Worm (Caenorhabditis elegans) whole organism, L4 larva: ENCODE measurements around the gene ZK666.15.

Source experiments
- dpl-1 ChIP-seq: fragments of 150-350 bp; optimal IDR thresholded peaks from 2 replicates; lab custom pipeline; 2014; ENCODE audit warnings: missing biosample characterization, missing genetic modification reagents, missing genetic modification characterization
- gei-8 ChIP-seq: fragments of 200-800 bp; sonication (Bioruptor generic); optimal IDR thresholded peaks from 2 replicates; lab custom pipeline; 2018; ENCODE audit warnings: mild to moderate bottlenecking, missing genetic modification characterization, missing compliant biosample characterization
- lin-13 ChIP-seq: fragments of 150-350 bp; optimal IDR thresholded peaks from 2 replicates; lab custom pipeline; 2014; ENCODE audit warnings: missing biosample characterization, missing genetic modification reagents, missing genetic modification characterization
- nhr-237 ChIP-seq: sonication (generic microtip); optimal IDR thresholded peaks from 2 replicates; lab custom pipeline; 2017; ENCODE audit warnings: missing biosample characterization, missing genetic modification characterization
- nhr-76 ChIP-seq: fragments of 150-350 bp; optimal IDR thresholded peaks from 2 replicates; lab custom pipeline; 2014; ENCODE audit warnings: missing biosample characterization, missing genetic modification characterization
- nhr-77 ChIP-seq: fragments of 150-350 bp; optimal IDR thresholded peaks from 2 replicates; lab custom pipeline; 2014; ENCODE audit warnings: missing biosample characterization, missing genetic modification characterization
- spr-3 ChIP-seq: fragments of 200-800 bp; sonication (Bioruptor generic); optimal IDR thresholded peaks from 2 replicates; lab custom pipeline; 2018; ENCODE audit warnings: mild to moderate bottlenecking, missing genetic modification characterization, missing compliant biosample characterization
- tag-97 ChIP-seq: fragments of 200-800 bp; sonication (Bioruptor generic); IDR thresholded peaks from 2 replicates; pipeline ENCODE4 v1.3.6; 2022; ENCODE audit warnings: missing genetic modification characterization, missing compliant biosample characterization
- ztf-11 ChIP-seq: fragments of 150-350 bp; optimal IDR thresholded peaks from 2 replicates; lab custom pipeline; 2014; ENCODE audit warnings: missing biosample characterization, missing genetic modification characterization

DNA sequence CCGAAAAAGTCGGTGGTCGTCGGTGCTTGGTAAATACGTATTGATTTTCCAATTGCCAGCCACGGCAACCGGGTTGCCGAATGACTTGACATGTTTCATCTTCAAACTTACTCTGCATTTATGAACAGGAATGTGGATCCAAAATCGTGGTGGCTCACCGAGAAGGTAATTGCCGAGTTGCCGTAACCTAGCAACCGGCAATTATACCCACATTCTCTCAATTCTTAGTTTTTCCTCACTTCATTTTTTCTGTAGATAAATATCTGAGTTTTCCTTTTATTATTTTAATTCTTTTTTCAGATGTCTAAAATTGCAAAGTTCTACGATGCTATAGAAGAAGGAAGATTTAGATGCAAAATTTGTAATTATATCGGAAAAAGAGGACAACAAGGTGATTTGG, 34.2 kb upstream of the ZK666.15 start, which contains the start of gene ZK673.4:
- TF ChIP-seq dpl-1 (no peak), spr-3 (GFP tag; lab: Kevin White, UChicago) (no peak), ztf-11 (tag; lab: Kevin White, UChicago) (no peak), nhr-77 (tag; lab: Kevin White, UChicago) (no peak), tag-97 (GFP tag; lab: Robert Waterston, UW) (no peak), nhr-237 (no peak), gei-8 (GFP tag; lab: Kevin White, UChicago) (no peak), lin-13 (GFP tag; lab: Kevin White, UChicago) (no peak), nhr-76 (tag; lab: Kevin White, UChicago) (no peak)
